Worm (Caenorhabditis elegans): ENCODE data around the gene svh-11.
A peak's percentile ranks its signal among the peaks of the same experiment; 100 is the strongest.

Gene svh-11

DNA sequence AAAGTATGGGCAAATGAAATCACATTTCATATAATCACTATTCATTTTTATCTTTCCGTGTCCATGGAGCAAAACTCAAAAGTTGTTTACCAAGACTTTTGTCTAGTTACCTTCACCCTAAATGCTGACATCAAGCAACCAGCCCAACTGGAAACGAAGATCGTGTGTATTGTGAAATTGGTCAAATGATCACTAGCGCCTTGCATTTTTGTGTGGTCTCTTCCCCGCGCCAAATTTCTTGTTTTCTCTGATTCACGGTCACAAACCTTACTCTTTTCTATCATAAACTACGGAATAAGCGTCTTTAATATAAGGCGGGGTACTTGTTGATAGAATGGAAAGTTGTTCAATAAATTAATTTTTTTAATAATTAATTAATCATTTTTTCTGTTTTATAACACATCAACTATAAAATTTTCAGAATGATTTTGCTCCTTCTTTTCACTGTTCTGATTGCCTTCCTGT lies 43.3 kb downstream of the svh-11 start, which contains the start of gene cyp-33C7 (continued):
- TF ChIP-seq nhr-28 (tag; optimal IDR thresholded peaks at IDR 0.05) (peak; percentile 98), daf-16 (GFP tag; optimal IDR thresholded peaks at IDR 0.05) (peak in 1 of 2 experiments; percentile 43), daf-16 (tag; optimal IDR thresholded peaks at IDR 0.05) (peak; percentile 98), ceh-28 (tag; optimal IDR thresholded peaks at IDR 0.05) (no peak), dve-1 (tag; optimal IDR thresholded peaks at IDR 0.05; ENCODE audit: insufficient read depth) (peak; percentile 87), Y105C5A.15 (GFP tag; IDR thresholded peaks at IDR 0.05) (no peak), F10B5.3 (tag; optimal IDR thresholded peaks at IDR 0.05) (no peak), hlh-11 (tag; optimal IDR thresholded peaks at IDR 0.05) (peak; percentile 85), Y5F2A.4 (GFP tag; optimal IDR thresholded peaks at IDR 0.05) (no peak), lin-1 (GFP tag; IDR thresholded peaks at IDR 0.05) (0 out of 2 replicates have a peak, but pooled peaks have one; percentile 36), mes-2 (tag; optimal IDR thresholded peaks at IDR 0.05; ENCODE audit: poor library complexity, severe bottlenecking) (peak; percentile 44), mep-1 (tag; optimal IDR thresholded peaks at IDR 0.05) (peak; percentile 64), mdt-29 (GFP tag; IDR thresholded peaks at IDR 0.05) (no peak), vab-7 (GFP tag; IDR thresholded peaks at IDR 0.05) (no peak), lin-38 (GFP tag; IDR thresholded peaks at IDR 0.05) (no peak), pqm-1 (tag; optimal IDR thresholded peaks at IDR 0.05) (peak; percentile 65), ztf-7 (tag; optimal IDR thresholded peaks at IDR 0.05) (peak; percentile 9), aha-1 (tag) (peak; percentile 45), spr-3 (GFP tag; optimal IDR thresholded peaks at IDR 0.05) (no peak), lin-39 (tag; optimal IDR thresholded peaks at IDR 0.05) (no peak), dmd-6 (GFP tag; IDR thresholded peaks at IDR 0.05) (peak; percentile 85), tra-1 (GFP tag; IDR thresholded peaks at IDR 0.05) (0 out of 2 replicates have a peak, but pooled peaks have one; percentile 39), nhr-6 (tag; optimal IDR thresholded peaks at IDR 0.05) (peak; percentile 27), nhr-77 (tag; optimal IDR thresholded peaks at IDR 0.05) (peak; percentile 89)

DNA sequence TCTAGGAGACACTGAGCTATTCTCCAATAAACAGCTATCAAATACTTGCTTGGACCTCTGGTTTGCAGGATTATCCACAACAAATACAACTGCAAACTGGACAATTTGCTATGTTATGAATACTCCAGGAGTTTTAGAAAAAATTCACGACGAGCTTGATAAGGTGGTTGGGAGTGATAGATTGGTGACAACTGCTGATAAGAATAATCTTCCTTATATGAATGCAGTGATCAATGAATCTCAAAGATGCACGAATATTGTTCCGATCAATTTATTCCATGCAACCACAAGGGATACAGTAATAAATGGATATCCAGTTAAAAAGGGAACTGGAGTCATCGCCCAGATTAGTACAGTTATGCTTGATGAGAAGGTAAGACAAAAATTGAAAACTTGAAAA lies 44.9 kb downstream of the svh-11 start:
- TF ChIP-seq nhr-41 (GFP tag; IDR thresholded peaks at IDR 0.05) (no peak), ceh-62 (tag; optimal IDR thresholded peaks at IDR 0.05) (no peak), lin-15B (tag; optimal IDR thresholded peaks at IDR 0.05) (no peak), attf-4 (tag; optimal IDR thresholded peaks at IDR 0.05) (no peak), mep-1 (tag; optimal IDR thresholded peaks at IDR 0.05) (no peak), ZK546.5 (tag; optimal IDR thresholded peaks at IDR 0.05) (no peak), tra-1 (GFP tag; IDR thresholded peaks at IDR 0.05) (no peak), zip-2 (tag; optimal IDR thresholded peaks at IDR 0.05) (no peak), ctbp-1 (GFP tag; IDR thresholded peaks at IDR 0.05) (no peak), dmd-9 (GFP tag; IDR thresholded peaks at IDR 0.05) (no peak), madf-9 (GFP tag; conservative IDR thresholded peaks at IDR 0.05) (no peak), nhr-48 (tag; optimal IDR thresholded peaks at IDR 0.05) (no peak), arid-1 (GFP tag; conservative IDR thresholded peaks at IDR 0.05) (no peak), Y105C5A.15 (GFP tag; IDR thresholded peaks at IDR 0.05) (no peak), zfp-2 (tag; optimal IDR thresholded peaks at IDR 0.05) (no peak), nhr-102 (tag; optimal IDR thresholded peaks at IDR 0.05) (no peak), dve-1 (tag; optimal IDR thresholded peaks at IDR 0.05; ENCODE audit: insufficient read depth) (peak; percentile 8), dmd-6 (GFP tag; IDR thresholded peaks at IDR 0.05) (peak; percentile 73), zag-1 (tag; optimal IDR thresholded peaks at IDR 0.05) (no peak), daf-16 (GFP tag; optimal IDR thresholded peaks at IDR 0.05) (no peak), daf-16 (tag; optimal IDR thresholded peaks at IDR 0.05) (peak; percentile 19), skn-1 (tag; optimal IDR thresholded peaks at IDR 0.05) (no peak), hlh-30 (tag; optimal IDR thresholded peaks at IDR 0.05; ENCODE audit: insufficient read depth) (no peak), pqm-1 (tag; optimal IDR thresholded peaks at IDR 0.05) (peak; percentile 7), nhr-77 (tag; optimal IDR thresholded peaks at IDR 0.05) (no peak), nhr-42 (GFP tag; IDR thresholded peaks at IDR 0.05) (no peak), madf-5 (GFP tag; IDR thresholded peaks at IDR 0.05) (no peak), hlh-11 (tag; optimal IDR thresholded peaks at IDR 0.05) (no peak)

Data from whole organism, L4 larva.